Worm (Caenorhabditis elegans): Measurements from ENCODE around the gene AH10.2.

- TF ChIP-seq nhr-120 (GFP tag; IDR thresholded peaks at IDR 0.05), result no peak
- TF ChIP-seq ztf-18 (tag; optimal IDR thresholded peaks at IDR 0.05), result no peak
- no peak for TF ChIP-seq unc-62 (GFP tag; optimal IDR thresholded peaks at IDR 0.05)
- TF ChIP-seq hlh-26 (GFP tag; conservative IDR thresholded peaks at IDR 0.05), result no peak
- no peak for TF ChIP-seq attf-5 (GFP tag; optimal IDR thresholded peaks at IDR 0.05)
- no peak for TF ChIP-seq B0336.3 (GFP tag; IDR thresholded peaks at IDR 0.05)
- TF ChIP-seq pbrm-1 (GFP tag; IDR thresholded peaks at IDR 0.05), result no peak
- TF ChIP-seq atf-7 (tag; optimal IDR thresholded peaks at IDR 0.05), result no peak
- no peak for TF ChIP-seq ceh-91 (GFP tag; IDR thresholded peaks at IDR 0.05)
Measured at ce11 chrV:14149125-14149524, 7.4 kb upstream of the AH10.2 start.
